Worm (Caenorhabditis elegans) whole organism, young adult: ENCODE measurements around the gene mrpl-18.
A peak's percentile ranks its signal among the peaks of the same experiment; 100 is the strongest.

Experiments used
- B0019.2 ChIP-seq: fragments of 200-800 bp; sonication (Bioruptor generic); conservative IDR thresholded peaks from 2 replicates; pipeline ENCODE4 v1.3.6; 2022; ENCODE audit warnings: missing genetic modification reagents, missing genetic modification characterization, missing compliant biosample characterization
- C06A6.2 ChIP-seq: fragments of 200-800 bp; sonication (Bioruptor generic); conservative IDR thresholded peaks from 2 replicates; pipeline ENCODE4 v1.3.6; 2022; ENCODE audit warnings: missing genetic modification characterization, missing compliant biosample characterization
- F37B4.10 ChIP-seq: fragments of 200-800 bp; sonication (Bioruptor generic); IDR thresholded peaks from 2 replicates; pipeline ENCODE4 v1.3.6; 2022; ENCODE audit warnings: missing genetic modification characterization, missing compliant biosample characterization
- K11D2.4 ChIP-seq: fragments of 200-800 bp; sonication (Bioruptor generic); IDR thresholded peaks from 2 replicates; pipeline ENCODE4 v1.3.6; 2022; ENCODE audit warnings: missing genetic modification reagents, missing genetic modification characterization, missing compliant biosample characterization
- K12H6.12 ChIP-seq: fragments of 200-800 bp; sonication (Bioruptor generic); optimal IDR thresholded peaks from 2 replicates; lab custom pipeline; 2018; ENCODE audit warnings: mild to moderate bottlenecking, missing genetic modification characterization, missing compliant biosample characterization
- Y56A3A.18 ChIP-seq: fragments of 200-800 bp; sonication (Bioruptor generic); IDR thresholded peaks from 2 replicates; pipeline ENCODE4 v1.3.6; 2022; ENCODE audit warnings: missing genetic modification reagents, missing genetic modification characterization, missing compliant biosample characterization
- Y67H2A.10 ChIP-seq: fragments of 200-800 bp; sonication (Bioruptor generic); conservative IDR thresholded peaks from 2 replicates; pipeline ENCODE4 v1.3.6; 2022; ENCODE audit warnings: missing genetic modification reagents, missing genetic modification characterization, missing compliant biosample characterization
- Y79H2A.3 ChIP-seq: fragments of 200-800 bp; sonication (Bioruptor generic); conservative IDR thresholded peaks from 2 replicates; pipeline ENCODE4 v1.3.6; 2022; ENCODE audit warnings: missing genetic modification reagents, missing genetic modification characterization, missing compliant biosample characterization
- aptf-3 ChIP-seq: fragments of 200-800 bp; sonication (Bioruptor generic); IDR thresholded peaks from 2 replicates; pipeline ENCODE4 v1.3.6; 2022; ENCODE audit warnings: missing genetic modification characterization, missing compliant biosample characterization
- attf-5 ChIP-seq: fragments of 200-800 bp; sonication (Bioruptor generic); optimal IDR thresholded peaks from 2 replicates; lab custom pipeline; 2018; ENCODE audit warnings: mild to moderate bottlenecking, missing genetic modification characterization, missing compliant biosample characterization
- ccch-3 ChIP-seq: fragments of 200-800 bp; sonication (Bioruptor generic); optimal IDR thresholded peaks from 2 replicates; lab custom pipeline; 2018; ENCODE audit warnings: mild to moderate bottlenecking, missing genetic modification characterization, missing compliant biosample characterization
- cebp-1 ChIP-seq, 2 experiments: fragments of 200-800 bp in 1 of 2; sonication (Bioruptor generic) in 1 of 2; sonication (generic microtip) in 1 of 2; IDR thresholded peaks in 1 of 2; optimal IDR thresholded peaks in 1 of 2; 2 replicates each; pipeline versions ENCODE4 v1.3.6 to Lab custom; 2017 to 2022; ENCODE audit warnings: missing compliant biosample characterization in 2 of 2, missing genetic modification characterization in 2 of 2, mild to moderate bottlenecking in 1 of 2, missing genetic modification reagents in 1 of 2, moderate library complexity in 1 of 2
- ceh-27 ChIP-seq: fragments of 200-800 bp; sonication (Bioruptor generic); optimal IDR thresholded peaks from 2 replicates; lab custom pipeline; 2018; ENCODE audit warnings: mild to moderate bottlenecking, missing genetic modification characterization, moderate library complexity, missing compliant biosample characterization
- ceh-40 ChIP-seq: fragments of 200-800 bp; sonication (Bioruptor generic); IDR thresholded peaks from 2 replicates; pipeline ENCODE4 v1.3.6; 2022; ENCODE audit warnings: missing genetic modification characterization, missing compliant biosample characterization
- ceh-79 ChIP-seq: sonication (generic microtip); optimal IDR thresholded peaks from 2 replicates; lab custom pipeline; 2017; ENCODE audit warnings: mild to moderate bottlenecking, missing genetic modification characterization, missing compliant biosample characterization
- ceh-91 ChIP-seq: fragments of 200-800 bp; sonication (Bioruptor generic); IDR thresholded peaks from 2 replicates; pipeline ENCODE4 v1.3.6; 2022; ENCODE audit warnings: missing genetic modification reagents, missing genetic modification characterization, missing compliant biosample characterization
- die-1 ChIP-seq: sonication (generic microtip); optimal IDR thresholded peaks from 2 replicates; lab custom pipeline; 2016; ENCODE audit warnings: missing genotype, mild to moderate bottlenecking, missing genetic modification characterization, missing compliant biosample characterization
- him-1 ChIP-seq: sonication (generic microtip); optimal IDR thresholded peaks from 2 replicates; lab custom pipeline; 2016; ENCODE audit warnings: missing genotype, missing genetic modification reagents, missing genetic modification characterization, missing compliant biosample characterization
- hmg-1.2 ChIP-seq: fragments of 200-800 bp; sonication (Bioruptor generic); IDR thresholded peaks from 2 replicates; pipeline ENCODE4 v1.3.6; 2022; ENCODE audit warnings: missing genetic modification reagents, missing genetic modification characterization, missing compliant biosample characterization
- hmg-20 ChIP-seq: fragments of 200-800 bp; sonication (Bioruptor generic); IDR thresholded peaks from 2 replicates; pipeline ENCODE4 v1.3.6; 2022; ENCODE audit warnings: missing genetic modification reagents, missing genetic modification characterization, missing compliant biosample characterization
- lag-1 ChIP-seq: fragments of 200-800 bp; sonication (Bioruptor generic); IDR thresholded peaks from 2 replicates; pipeline ENCODE4 v1.3.6; 2022; ENCODE audit warnings: missing genetic modification reagents, missing genetic modification characterization, missing compliant biosample characterization
- lin-35 ChIP-seq, 3 experiments: fragments of 150-350 bp in 2 of 3; sonication (generic microtip) in 1 of 3; optimal IDR thresholded peaks; 2 replicates each; lab custom pipeline; 2014 to 2018; ENCODE audit warnings: missing biosample characterization in 3 of 3, missing genetic modification characterization in 3 of 3, missing genetic modification reagents in 3 of 3
- lin-40 ChIP-seq: sonication (generic microtip); optimal IDR thresholded peaks from 2 replicates; lab custom pipeline; 2016; ENCODE audit warnings: missing genetic modification characterization, mild to moderate bottlenecking, missing compliant biosample characterization, missing genotype, missing genetic modification reagents
- lir-1 ChIP-seq: fragments of 200-800 bp; sonication (Bioruptor generic); conservative IDR thresholded peaks from 2 replicates; pipeline ENCODE4 v1.3.6; 2022; ENCODE audit warnings: missing genetic modification reagents, missing genetic modification characterization, missing compliant biosample characterization
- madf-3 ChIP-seq: fragments of 200-800 bp; sonication (Bioruptor generic); IDR thresholded peaks from 2 replicates; pipeline ENCODE4 v1.3.6; 2022; ENCODE audit warnings: missing genetic modification reagents, missing genetic modification characterization, missing compliant biosample characterization
- madf-6 ChIP-seq: fragments of 200-800 bp; sonication (Bioruptor generic); IDR thresholded peaks from 2 replicates; pipeline ENCODE4 v1.3.6; 2022; ENCODE audit warnings: missing genetic modification reagents, missing genetic modification characterization, missing compliant biosample characterization
- mcd-1 ChIP-seq: fragments of 200-800 bp; sonication (Bioruptor generic); IDR thresholded peaks from 2 replicates; pipeline ENCODE4 v1.3.6; 2022; ENCODE audit warnings: missing genetic modification reagents, missing genetic modification characterization, missing compliant biosample characterization
- mel-28 ChIP-seq: sonication (generic microtip); optimal IDR thresholded peaks from 2 replicates; lab custom pipeline; 2016; ENCODE audit warnings: borderline replicate concordance, mild to moderate bottlenecking, missing genetic modification characterization, missing compliant biosample characterization
- nfyb-1 ChIP-seq: fragments of 200-800 bp; sonication (Bioruptor generic); IDR thresholded peaks from 2 replicates; pipeline ENCODE4 v1.3.6; 2022; ENCODE audit warnings: missing genetic modification reagents, missing genetic modification characterization, missing compliant biosample characterization
- nhr-27 ChIP-seq: fragments of 200-800 bp; sonication (Bioruptor generic); optimal IDR thresholded peaks from 2 replicates; lab custom pipeline; 2018; ENCODE audit warnings: mild to moderate bottlenecking, missing genetic modification characterization, moderate library complexity, missing compliant biosample characterization
- nhr-80 ChIP-seq: sonication (generic microtip); optimal IDR thresholded peaks from 2 replicates; lab custom pipeline; 2016; ENCODE audit warnings: missing genetic modification characterization, missing compliant biosample characterization
- nhr-90 ChIP-seq: sonication (generic microtip); optimal IDR thresholded peaks from 2 replicates; lab custom pipeline; 2016; ENCODE audit warnings: missing genotype, mild to moderate bottlenecking, missing genetic modification characterization, missing compliant biosample characterization
- repo-1 ChIP-seq: sonication (generic microtip); optimal IDR thresholded peaks from 2 replicates; lab custom pipeline; 2017; ENCODE audit warnings: mild to moderate bottlenecking, missing genetic modification characterization, missing compliant biosample characterization
- snpc-3.4 ChIP-seq: sonication (generic microtip); optimal IDR thresholded peaks from 2 replicates; lab custom pipeline; 2017; ENCODE audit warnings: missing genetic modification characterization, mild to moderate bottlenecking, missing compliant biosample characterization, antibody characterized with exemption, moderate library complexity, missing genotype, missing genetic modification reagents
- snpc-4 ChIP-seq, 5 experiments: fragments of 150-350 bp in 1 of 5; sonication (generic microtip) in 4 of 5; optimal IDR thresholded peaks; 2 replicates each; lab custom pipeline; 2014 to 2018; ENCODE audit warnings: missing genetic modification characterization in 5 of 5, missing biosample characterization in 3 of 5, antibody characterized with exemption in 2 of 5, mild to moderate bottlenecking in 2 of 5, missing compliant biosample characterization in 2 of 5, missing genotype in 2 of 5, moderate library complexity in 2 of 5, missing genetic modification reagents in 1 of 5
- somi-1 ChIP-seq: fragments of 200-800 bp; sonication (Bioruptor generic); optimal IDR thresholded peaks from 2 replicates; lab custom pipeline; 2018; ENCODE audit warnings: mild to moderate bottlenecking, missing genetic modification characterization, missing compliant biosample characterization
- tlf-1 ChIP-seq: fragments of 200-800 bp; sonication (Bioruptor generic); optimal IDR thresholded peaks from 2 replicates; lab custom pipeline; 2018; ENCODE audit warnings: mild to moderate bottlenecking, missing genetic modification characterization, missing compliant biosample characterization
- unc-130 ChIP-seq: sonication (generic microtip); optimal IDR thresholded peaks from 2 replicates; lab custom pipeline; 2016; ENCODE audit warnings: missing genetic modification reagents, missing genetic modification characterization, missing compliant biosample characterization
- zfh-2 ChIP-seq: fragments of 200-800 bp; sonication (Bioruptor generic); conservative IDR thresholded peaks from 2 replicates; pipeline ENCODE4 v1.3.6; 2022; ENCODE audit warnings: missing genetic modification reagents, missing genetic modification characterization, missing compliant biosample characterization
- ztf-22 ChIP-seq: fragments of 200-800 bp; sonication (Bioruptor generic); optimal IDR thresholded peaks from 2 replicates; lab custom pipeline; 2018; ENCODE audit warnings: mild to moderate bottlenecking, missing genetic modification characterization, moderate library complexity, missing compliant biosample characterization
- ztf-26 ChIP-seq: sonication (generic microtip); optimal IDR thresholded peaks from 2 replicates; lab custom pipeline; 2017; ENCODE audit warnings: missing genetic modification characterization, missing compliant biosample characterization
- ztf-3 ChIP-seq: fragments of 200-800 bp; sonication (Bioruptor generic); optimal IDR thresholded peaks from 2 replicates; lab custom pipeline; 2018; ENCODE audit warnings: mild to moderate bottlenecking, missing genetic modification characterization, missing compliant biosample characterization

The mrpl-18 gene

ce11 chrIII:8125234-8125633, 19.6 kb upstream of the mrpl-18 start:
- TF ChIP-seq Y67H2A.10 (GFP tag; lab: Robert Waterston, UW) (no peak), madf-6 (GFP tag; lab: Robert Waterston, UW) (no peak), B0019.2 (GFP tag; lab: Robert Waterston, UW) (no peak), nhr-27 (tag; lab: Kevin White, UChicago) (no peak), nhr-80 (tag; lab: Kevin White, UChicago) (peak; percentile 40), snpc-3.4 (tag; lab: Kevin White, UChicago) (no peak), ceh-79 (tag; lab: Kevin White, UChicago) (no peak), snpc-4 (GFP tag; optimal IDR thresholded peaks at IDR 0.05; lab: Kevin White, UChicago) (no peak), snpc-4 (tag; optimal IDR thresholded peaks at IDR 0.05; lab: Kevin White, UChicago) (peak in 1 of 4 experiments; percentile 5), F37B4.10 (no peak), attf-5 (GFP tag; lab: Kevin White, UChicago) (peak; percentile 30), nhr-90 (tag; lab: Kevin White, UChicago) (no peak), lin-35 (GFP tag; optimal IDR thresholded peaks at IDR 0.05; lab: Kevin White, UChicago) (peak in 1 of 3 experiments; percentile 20), mcd-1 (GFP tag; lab: Robert Waterston, UW) (no peak), K11D2.4 (GFP tag; lab: Robert Waterston, UW) (no peak), him-1 (tag; lab: Kevin White, UChicago) (no peak), aptf-3 (no peak), K12H6.12 (tag; lab: Kevin White, UChicago) (peak; percentile 24), tlf-1 (no peak), cebp-1 (GFP tag; IDR thresholded peaks at IDR 0.05; lab: Robert Waterston, UW) (no peak), cebp-1 (tag; optimal IDR thresholded peaks at IDR 0.05; lab: Kevin White, UChicago) (peak; percentile 45), lin-40 (tag; lab: Kevin White, UChicago) (peak; percentile 58), somi-1 (GFP tag; lab: Kevin White, UChicago) (no peak), lag-1 (GFP tag; lab: Robert Waterston, UW) (no peak), ceh-27 (peak; percentile 15), die-1 (tag; lab: Kevin White, UChicago) (no peak), hmg-1.2 (GFP tag; lab: Robert Waterston, UW) (peak; percentile 91), repo-1 (no peak), C06A6.2 (GFP tag; lab: Robert Waterston, UW) (no peak)

ce11 chrIII:8126978-8127377, 17.8 kb upstream of the mrpl-18 start:
- TF ChIP-seq nhr-80 (tag; lab: Kevin White, UChicago) (peak; percentile 49), cebp-1 (GFP tag; IDR thresholded peaks at IDR 0.05; lab: Robert Waterston, UW) (no peak), cebp-1 (tag; optimal IDR thresholded peaks at IDR 0.05; lab: Kevin White, UChicago) (peak; percentile 18), attf-5 (GFP tag; lab: Kevin White, UChicago) (peak; percentile 25), zfh-2 (GFP tag; lab: Robert Waterston, UW) (peak; percentile 77), K11D2.4 (GFP tag; lab: Robert Waterston, UW) (0 out of 2 replicates have a peak, but pooled peaks have one; percentile 24), C06A6.2 (GFP tag; lab: Robert Waterston, UW) (no peak), ztf-26 (tag; lab: Kevin White, UChicago) (no peak), hmg-1.2 (GFP tag; lab: Robert Waterston, UW) (peak; percentile 68; the same call in 1 of the 2 replicates), lir-1 (GFP tag; lab: Robert Waterston, UW) (no peak), him-1 (tag; lab: Kevin White, UChicago) (peak; percentile 37)

- TF ChIP-seq B0019.2 (GFP tag; lab: Robert Waterston, UW) (no peak), nhr-80 (tag; lab: Kevin White, UChicago) (no peak), hmg-20 (GFP tag; lab: Robert Waterston, UW) (0 out of 2 replicates have a peak, but pooled peaks have one; percentile 18), nfyb-1 (GFP tag; lab: Robert Waterston, UW) (peak; percentile 50; the same call in 1 of the 2 replicates), ceh-91 (no peak), ceh-40 (GFP tag; lab: Robert Waterston, UW) (no peak), mel-28 (tag; lab: Kevin White, UChicago) (no peak), ceh-79 (tag; lab: Kevin White, UChicago) (no peak), ccch-3 (GFP tag; lab: Kevin White, UChicago) (no peak), Y79H2A.3 (GFP tag; lab: Robert Waterston, UW) (no peak), Y56A3A.18 (GFP tag; lab: Robert Waterston, UW) (0 out of 2 replicates have a peak, but pooled peaks have one; percentile 54), ztf-22 (no peak), madf-3 (GFP tag; lab: Robert Waterston, UW) (peak; percentile 74; the same call in 1 of the 2 replicates), unc-130 (GFP tag; lab: Kevin White, UChicago) (no peak), ztf-3 (no peak), C06A6.2 (GFP tag; lab: Robert Waterston, UW) (no peak)
Observed at ce11 chrIII:8129195-8129594, 15.6 kb upstream of the mrpl-18 start.
